Worm (Caenorhabditis elegans) whole organism, L2 larva: ENCODE results near the gene egl-8.

ENCODE experiments used
- C34F6.9 ChIP-seq: fragments of 150-350 bp; optimal IDR thresholded peaks from 2 replicates; lab custom pipeline; 2014; ENCODE audit warnings: missing biosample characterization, missing genetic modification characterization
- F13H6.1 ChIP-seq: sonication (generic microtip); optimal IDR thresholded peaks from 2 replicates; lab custom pipeline; 2016; ENCODE audit warnings: missing genetic modification characterization, missing compliant biosample characterization
- R02D3.7 ChIP-seq: fragments of 150-350 bp; optimal IDR thresholded peaks from 2 replicates; lab custom pipeline; 2014; ENCODE audit warnings: missing biosample characterization, missing genetic modification characterization
- ZK546.5 ChIP-seq: sonication (generic microtip); optimal IDR thresholded peaks from 2 replicates; lab custom pipeline; 2017; ENCODE audit warnings: missing biosample characterization, missing genetic modification characterization
- ama-1 ChIP-seq: fragments of 150-350 bp; optimal IDR thresholded peaks from 2 replicates; lab custom pipeline; 2018; ENCODE audit warnings: inconsistent platforms
- blmp-1 ChIP-seq: sonication (generic microtip); optimal IDR thresholded peaks from 2 replicates; lab custom pipeline; 2017; ENCODE audit warnings: missing genetic modification characterization, mild to moderate bottlenecking, missing compliant biosample characterization, antibody characterized with exemption, moderate library complexity; ENCODE audit not compliant: insufficient read depth
- ceh-16 ChIP-seq: fragments of 150-350 bp; optimal IDR thresholded peaks from 2 replicates; lab custom pipeline; 2014; ENCODE audit warnings: missing biosample characterization, missing genetic modification characterization
- ceh-82 ChIP-seq: fragments of 150-350 bp; optimal IDR thresholded peaks from 2 replicates; lab custom pipeline; 2014; ENCODE audit warnings: missing biosample characterization, missing genetic modification characterization
- crh-2 ChIP-seq: sonication (generic microtip); optimal IDR thresholded peaks from 2 replicates; lab custom pipeline; 2017; ENCODE audit warnings: missing biosample characterization, missing genetic modification characterization
- dmd-4 ChIP-seq: sonication (generic microtip); optimal IDR thresholded peaks from 2 replicates; lab custom pipeline; 2017; ENCODE audit warnings: missing biosample characterization, missing genetic modification characterization
- egl-27 ChIP-seq: sonication (generic microtip); optimal IDR thresholded peaks from 3 replicates; lab custom pipeline; 2017; ENCODE audit warnings: missing biosample characterization, missing genetic modification reagents, missing genetic modification characterization
- elt-1 ChIP-seq: fragments of 150-350 bp; optimal IDR thresholded peaks from 2 replicates; lab custom pipeline; 2014; ENCODE audit warnings: missing biosample characterization, missing genetic modification characterization
- elt-3 ChIP-seq: sonication (generic microtip); optimal IDR thresholded peaks from 2 replicates; lab custom pipeline; 2017; ENCODE audit warnings: missing biosample characterization, missing genetic modification characterization
- fos-1 ChIP-seq: fragments of 150-350 bp; optimal IDR thresholded peaks from 2 replicates; lab custom pipeline; 2014; ENCODE audit warnings: missing biosample characterization, missing genetic modification characterization
- gmeb-1 ChIP-seq: fragments of 150-350 bp; optimal IDR thresholded peaks from 2 replicates; lab custom pipeline; 2014; ENCODE audit warnings: missing biosample characterization, missing genetic modification characterization
- lin-11 ChIP-seq: fragments of 150-350 bp; sonication (generic microtip); optimal IDR thresholded peaks from 2 replicates; lab custom pipeline; 2014; ENCODE audit warnings: missing biosample characterization, missing genetic modification characterization, inconsistent platforms, mixed read lengths
- lin-13 ChIP-seq: fragments of 150-350 bp; optimal IDR thresholded peaks from 2 replicates; lab custom pipeline; 2014; ENCODE audit warnings: missing biosample characterization, missing genetic modification reagents, missing genetic modification characterization
- lin-39 ChIP-seq: fragments of 150-350 bp; optimal IDR thresholded peaks from 2 replicates; lab custom pipeline; 2014; ENCODE audit warnings: missing biosample characterization, missing genetic modification reagents, missing genetic modification characterization
- lsy-2 ChIP-seq, 2 experiments: fragments of 150-350 bp in 1 of 2; sonication (generic microtip) in 1 of 2; optimal IDR thresholded peaks; 2 replicates each; lab custom pipeline; 2014 to 2017; ENCODE audit warnings: missing biosample characterization in 2 of 2, missing genetic modification characterization in 2 of 2
- mab-5 ChIP-seq: fragments of 150-350 bp; optimal IDR thresholded peaks from 2 replicates; lab custom pipeline; 2014; ENCODE audit warnings: missing biosample characterization, missing genetic modification characterization
- mdl-1 ChIP-seq, 2 experiments: fragments of 150-350 bp in 1 of 2; sonication (generic microtip) in 1 of 2; optimal IDR thresholded peaks; 2 replicates each; lab custom pipeline; 2017; ENCODE audit warnings: missing biosample characterization in 2 of 2, missing genetic modification characterization in 2 of 2
- nhr-10 ChIP-seq: sonication (generic microtip); optimal IDR thresholded peaks from 2 replicates; lab custom pipeline; 2017; ENCODE audit warnings: missing biosample characterization, missing genetic modification characterization
- nhr-11 ChIP-seq: fragments of 150-350 bp; optimal IDR thresholded peaks from 2 replicates; lab custom pipeline; 2014; ENCODE audit warnings: missing biosample characterization, missing genetic modification characterization
- nhr-12 ChIP-seq: fragments of 150-350 bp; optimal IDR thresholded peaks from 2 replicates; lab custom pipeline; 2014; ENCODE audit warnings: missing biosample characterization, missing genetic modification characterization
- nhr-129 ChIP-seq: fragments of 150-350 bp; optimal IDR thresholded peaks from 2 replicates; lab custom pipeline; 2014; ENCODE audit warnings: missing biosample characterization, missing genetic modification characterization
- nhr-23 ChIP-seq: fragments of 150-350 bp; optimal IDR thresholded peaks from 2 replicates; lab custom pipeline; 2014; ENCODE audit warnings: missing biosample characterization, missing genetic modification reagents, missing genetic modification characterization
- nhr-237 ChIP-seq: fragments of 150-350 bp; optimal IDR thresholded peaks from 2 replicates; lab custom pipeline; 2014; ENCODE audit warnings: missing biosample characterization, missing genetic modification characterization
- nhr-25 ChIP-seq: fragments of 150-350 bp; sonication (generic microtip); optimal IDR thresholded peaks from 3 replicates; lab custom pipeline; 2014; ENCODE audit warnings: missing biosample characterization, missing genetic modification characterization
- nhr-6 ChIP-seq: fragments of 150-350 bp; optimal IDR thresholded peaks from 2 replicates; lab custom pipeline; 2014; ENCODE audit warnings: missing biosample characterization, missing genetic modification characterization
- nhr-77 ChIP-seq: fragments of 150-350 bp; optimal IDR thresholded peaks from 2 replicates; lab custom pipeline; 2014; ENCODE audit warnings: missing biosample characterization, missing genetic modification characterization
- peb-1 ChIP-seq: fragments of 150-350 bp; optimal IDR thresholded peaks from 2 replicates; lab custom pipeline; 2014; ENCODE audit warnings: missing biosample characterization, missing genetic modification characterization
- sem-4 ChIP-seq: fragments of 150-350 bp; optimal IDR thresholded peaks from 2 replicates; lab custom pipeline; 2014; ENCODE audit warnings: missing biosample characterization, missing genetic modification reagents, missing genetic modification characterization
- skn-1 ChIP-seq: sonication (generic microtip); optimal IDR thresholded peaks from 2 replicates; lab custom pipeline; 2017; ENCODE audit warnings: missing biosample characterization, missing genetic modification characterization
- sma-9 ChIP-seq, 2 experiments: fragments of 150-350 bp in 1 of 2; sonication (generic microtip) in 1 of 2; optimal IDR thresholded peaks; 2 replicates each; lab custom pipeline; 2014 to 2016; ENCODE audit warnings: missing genetic modification characterization in 2 of 2, mild to moderate bottlenecking in 1 of 2, missing biosample characterization in 1 of 2, missing compliant biosample characterization in 1 of 2, missing genetic modification reagents in 1 of 2, moderate library complexity in 1 of 2
- snpc-4 ChIP-seq: fragments of 150-350 bp; optimal IDR thresholded peaks from 2 replicates; lab custom pipeline; 2014; ENCODE audit warnings: missing biosample characterization, missing genetic modification characterization
- unc-39 ChIP-seq: fragments of 150-350 bp; optimal IDR thresholded peaks from 2 replicates; lab custom pipeline; 2014; ENCODE audit warnings: missing biosample characterization, missing genetic modification characterization
- unc-55 ChIP-seq: fragments of 150-350 bp; sonication (generic microtip); optimal IDR thresholded peaks from 3 replicates; lab custom pipeline; 2014; ENCODE audit warnings: missing biosample characterization, missing genetic modification reagents, missing genetic modification characterization
- unc-62 ChIP-seq: fragments of 150-350 bp; optimal IDR thresholded peaks from 2 replicates; lab custom pipeline; 2014; ENCODE audit warnings: missing biosample characterization, missing genetic modification reagents, missing genetic modification characterization
- zag-1 ChIP-seq: fragments of 150-350 bp; optimal IDR thresholded peaks from 2 replicates; lab custom pipeline; 2014; ENCODE audit warnings: missing biosample characterization, missing genetic modification characterization
- ztf-1 ChIP-seq: fragments of 200-800 bp; sonication (Bioruptor generic); conservative IDR thresholded peaks from 2 replicates; pipeline ENCODE4 v1.3.6; 2022; ENCODE audit warnings: missing genetic modification characterization, missing compliant biosample characterization
- ztf-11 ChIP-seq: sonication (generic microtip); optimal IDR thresholded peaks from 2 replicates; lab custom pipeline; 2017; ENCODE audit warnings: missing biosample characterization, missing genetic modification characterization
- ztf-4 ChIP-seq: fragments of 150-350 bp; optimal IDR thresholded peaks from 2 replicates; lab custom pipeline; 2014; ENCODE audit warnings: missing biosample characterization, missing genetic modification characterization

egl-8 gene

ce11 chrV:20518-20917 lies at the start of gene egl-8:
egl-8 (plus strand) TSS chrV:20818.
- no peak for TF ChIP-seq ztf-4 (tag; lab: Kevin White, UChicago)
- TF ChIP-seq nhr-12 (tag; lab: Kevin White, UChicago), result no peak
- TF ChIP-seq ceh-82, result no peak
- no peak for TF ChIP-seq lin-39 (tag; lab: Kevin White, UChicago)
- no peak for TF ChIP-seq lin-13 (GFP tag; lab: Kevin White, UChicago)
- TF ChIP-seq zag-1 (tag; lab: Kevin White, UChicago), result no peak
- no peak for TF ChIP-seq nhr-237
- TF ChIP-seq blmp-1 (tag; lab: Kevin White, UChicago), result no peak
- no peak for TF ChIP-seq egl-27 (tag; lab: Kevin White, UChicago)
- no peak for TF ChIP-seq peb-1
- TF ChIP-seq sma-9 (GFP tag; optimal IDR thresholded peaks at IDR 0.05; lab: Kevin White, UChicago), result no peak
- TF ChIP-seq sma-9 (tag; optimal IDR thresholded peaks at IDR 0.05; lab: Kevin White, UChicago), result no peak
- no peak for TF ChIP-seq dmd-4 (tag; lab: Kevin White, UChicago)
- no peak for TF ChIP-seq skn-1 (tag; lab: Kevin White, UChicago)
- no peak for TF ChIP-seq nhr-23 (tag; lab: Kevin White, UChicago)
- no peak for TF ChIP-seq mdl-1 (tag; optimal IDR thresholded peaks at IDR 0.05; lab: Kevin White, UChicago)
- no peak for TF ChIP-seq unc-55
- no peak for TF ChIP-seq unc-62 (GFP tag; lab: Kevin White, UChicago)
- TF ChIP-seq elt-3 (tag; lab: Kevin White, UChicago), result no peak
- no peak for TF ChIP-seq ztf-1 (GFP tag; lab: Robert Waterston, UW)

DNA sequence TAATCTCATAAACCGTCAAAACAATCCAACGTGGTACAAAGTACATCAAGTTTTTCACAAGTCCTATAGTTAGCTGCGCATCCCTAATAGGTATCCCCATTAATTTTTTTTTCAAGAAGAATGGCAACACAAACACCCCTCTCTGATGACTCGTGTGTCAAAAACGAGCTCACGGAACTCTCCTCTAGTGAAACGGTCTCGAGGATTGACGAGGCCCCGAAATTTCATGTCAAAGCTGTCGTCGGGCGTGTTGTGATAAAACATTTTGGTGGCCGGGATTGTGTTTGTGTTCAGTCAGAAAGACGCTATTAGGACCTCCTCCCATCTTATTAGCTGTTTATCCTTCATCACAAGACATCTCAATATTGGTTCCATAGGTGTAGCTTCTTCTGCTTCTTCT lies 19.3 kb upstream of the egl-8 start, which contains the start of gene idpp-2:
Gene idpp-2 (plus strand): TSS at position 301 of the 400 bp plus-strand sequence.
- no peak for TF ChIP-seq lin-11 (tag; lab: Kevin White, UChicago)
- TF ChIP-seq snpc-4 (tag; lab: Kevin White, UChicago), result no peak
- no peak for TF ChIP-seq R02D3.7
- TF ChIP-seq F13H6.1 (tag; lab: Kevin White, UChicago), result no peak
- TF ChIP-seq peb-1, result no peak
- TF ChIP-seq ZK546.5 (tag; lab: Kevin White, UChicago), result no peak
- no peak for TF ChIP-seq lin-13 (GFP tag; lab: Kevin White, UChicago)
- no peak for TF ChIP-seq C34F6.9 (tag; lab: Kevin White, UChicago)
- TF ChIP-seq nhr-11, result no peak
- no peak for TF ChIP-seq egl-27 (tag; lab: Kevin White, UChicago)
- TF ChIP-seq sma-9 (GFP tag; optimal IDR thresholded peaks at IDR 0.05; lab: Kevin White, UChicago), result no peak
- no peak for TF ChIP-seq sma-9 (tag; optimal IDR thresholded peaks at IDR 0.05; lab: Kevin White, UChicago)
- TF ChIP-seq nhr-23 (tag; lab: Kevin White, UChicago), result no peak
- no peak for TF ChIP-seq ztf-4 (tag; lab: Kevin White, UChicago)
- no peak for TF ChIP-seq gmeb-1
- no peak for TF ChIP-seq nhr-77
- TF ChIP-seq, all 48 proteins: peak for 0

DNA sequence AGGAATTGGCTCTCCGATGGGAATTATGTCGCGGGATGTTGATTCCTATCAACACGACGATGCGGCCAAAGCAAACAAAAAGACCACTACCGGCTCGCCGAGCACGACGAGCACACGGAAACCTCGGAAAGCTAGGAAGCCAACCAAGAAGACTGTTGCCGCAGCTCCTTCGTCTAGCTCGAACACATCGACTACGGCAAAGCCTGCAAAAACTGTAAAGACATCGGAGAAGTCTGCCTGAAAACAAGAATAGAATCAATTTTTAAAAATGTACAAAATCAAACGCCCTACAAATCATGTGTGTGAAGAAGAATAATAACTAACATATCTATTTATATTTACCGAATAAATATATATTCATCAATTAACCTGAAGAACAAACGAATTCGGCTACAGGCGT lies 14.3 kb upstream of the egl-8 start:
- TF ChIP-seq C34F6.9 (tag; lab: Kevin White, UChicago) (no peak), F13H6.1 (tag; lab: Kevin White, UChicago) (no peak)
- TF ChIP-seq, all 48 proteins: peak for 0

ce11 chrV:7778-8445 lies 12.7 kb upstream of the egl-8 start, which contains the start of gene ife-3:
ife-3 (minus strand) TSS chrV:7828.
- no peak for TF ChIP-seq mab-5 (tag; lab: Kevin White, UChicago)
- no peak for TF ChIP-seq nhr-12 (tag; lab: Kevin White, UChicago)
- peak; percentile 36 for TF ChIP-seq crh-2
- TF ChIP-seq elt-3 (tag; lab: Kevin White, UChicago), result no peak
- peak; percentile 6 for TF ChIP-seq sma-9 (GFP tag; optimal IDR thresholded peaks at IDR 0.05; lab: Kevin White, UChicago)
- TF ChIP-seq sma-9 (tag; optimal IDR thresholded peaks at IDR 0.05; lab: Kevin White, UChicago), result no peak
- TF ChIP-seq elt-1 (tag; lab: Kevin White, UChicago), result no peak
- TF ChIP-seq fos-1 (tag; lab: Kevin White, UChicago), result no peak
- no peak for TF ChIP-seq peb-1
- TF ChIP-seq snpc-4 (tag; lab: Kevin White, UChicago), result peak; percentile 5
- TF ChIP-seq ztf-4 (tag; lab: Kevin White, UChicago), result no peak
- no peak for TF ChIP-seq egl-27 (tag; lab: Kevin White, UChicago)
- no peak for TF ChIP-seq skn-1 (tag; lab: Kevin White, UChicago)
- no peak for TF ChIP-seq nhr-237
- peak; percentile 50 for TF ChIP-seq C34F6.9 (tag; lab: Kevin White, UChicago)
- no peak for TF ChIP-seq lin-11 (tag; lab: Kevin White, UChicago)
- TF ChIP-seq ztf-11 (tag; lab: Kevin White, UChicago), result no peak
- peak; percentile 43 for TF ChIP-seq nhr-25 (tag; lab: Kevin White, UChicago)
- TF ChIP-seq nhr-6 (tag; lab: Kevin White, UChicago), result no peak
- TF ChIP-seq ceh-16 (tag; lab: Kevin White, UChicago), result no peak
- peak; percentile 39 for TF ChIP-seq nhr-129 (tag; lab: Kevin White, UChicago)
- TF ChIP-seq unc-39 (tag; lab: Kevin White, UChicago), result no peak
- no peak for TF ChIP-seq mdl-1 (tag; optimal IDR thresholded peaks at IDR 0.05; lab: Kevin White, UChicago)
- TF ChIP-seq unc-55, result peak; percentile 79
- TF ChIP-seq F13H6.1 (tag; lab: Kevin White, UChicago), result no peak
- TF ChIP-seq sem-4 (tag; lab: Kevin White, UChicago), result no peak
- TF ChIP-seq R02D3.7, result no peak
- peak; percentile 90 for TF ChIP-seq gmeb-1
- TF ChIP-seq lsy-2 (tag; optimal IDR thresholded peaks at IDR 0.05; lab: Kevin White, UChicago), result peak; percentile 85 to 98
- TF ChIP-seq nhr-10, result no peak
- TF ChIP-seq nhr-23 (tag; lab: Kevin White, UChicago), result no peak
- TF ChIP-seq ama-1 (lab: Kevin White, UChicago), result peak; percentile 88
- TF ChIP-seq blmp-1 (tag; lab: Kevin White, UChicago), result no peak
- TF ChIP-seq unc-62 (GFP tag; lab: Kevin White, UChicago), result no peak
- peak; percentile 64 for TF ChIP-seq lin-13 (GFP tag; lab: Kevin White, UChicago)
